Worm (Caenorhabditis elegans): ENCODE measurements around the gene gly-7.

gly-7 gene

ce11 chrV:1803043-1803442 is 18.1 kb downstream of the gly-7 start, which contains the start of gene srt-41:
Gene srt-41 (minus strand): TSS chrV:1803143.
- TF ChIP-seq tbx-11 (GFP tag; IDR thresholded peaks at IDR 0.05) = no peak
- no peak for TF ChIP-seq ceh-13 (GFP tag; optimal IDR thresholded peaks at IDR 0.05)
- TF ChIP-seq hmbx-1 (tag; optimal IDR thresholded peaks at IDR 0.05) = no peak
- no peak for TF ChIP-seq tbx-37 (GFP tag; conservative IDR thresholded peaks at IDR 0.05)
- no peak for TF ChIP-seq scrt-1 (GFP tag; IDR thresholded peaks at IDR 0.05)
- TF ChIP-seq tra-4 (tag; optimal IDR thresholded peaks at IDR 0.05) = no peak
- no peak for TF ChIP-seq B0310.2 (tag; optimal IDR thresholded peaks at IDR 0.05)
- TF ChIP-seq pes-1 (GFP tag; IDR thresholded peaks at IDR 0.05) = no peak
- TF ChIP-seq ama-1 (optimal IDR thresholded peaks at IDR 0.05) = no peak
- no peak for TF ChIP-seq hmg-4 (GFP tag; optimal IDR thresholded peaks at IDR 0.05)
- no peak for TF ChIP-seq aly-1 (tag; optimal IDR thresholded peaks at IDR 0.05)
- TF ChIP-seq F13C5.2 (tag; optimal IDR thresholded peaks at IDR 0.05) = no peak
- no peak for TF ChIP-seq sea-1 (GFP tag; conservative IDR thresholded peaks at IDR 0.05)
- no peak for TF ChIP-seq ets-7 (tag; optimal IDR thresholded peaks at IDR 0.05)
- no peak for TF ChIP-seq flt-1 (GFP tag; IDR thresholded peaks at IDR 0.05)
- no peak for TF ChIP-seq hnd-1 (tag; optimal IDR thresholded peaks at IDR 0.05)

- TF ChIP-seq flt-1 (GFP tag; IDR thresholded peaks at IDR 0.05) (no peak), B0310.2 (tag; optimal IDR thresholded peaks at IDR 0.05) (no peak), tbx-37 (GFP tag; conservative IDR thresholded peaks at IDR 0.05) (no peak), hmg-4 (GFP tag; optimal IDR thresholded peaks at IDR 0.05) (no peak), F13C5.2 (tag; optimal IDR thresholded peaks at IDR 0.05) (no peak), tbx-11 (GFP tag; IDR thresholded peaks at IDR 0.05) (no peak), hnd-1 (tag; optimal IDR thresholded peaks at IDR 0.05) (no peak), ets-7 (tag; optimal IDR thresholded peaks at IDR 0.05) (no peak), scrt-1 (GFP tag; IDR thresholded peaks at IDR 0.05) (no peak), pes-1 (GFP tag; IDR thresholded peaks at IDR 0.05) (no peak), aly-1 (tag; optimal IDR thresholded peaks at IDR 0.05) (no peak), hmbx-1 (tag; optimal IDR thresholded peaks at IDR 0.05) (no peak), ceh-36 (tag; optimal IDR thresholded peaks at IDR 0.05) (no peak), sea-1 (GFP tag; conservative IDR thresholded peaks at IDR 0.05) (no peak), ceh-13 (GFP tag; optimal IDR thresholded peaks at IDR 0.05) (no peak), tra-4 (tag; optimal IDR thresholded peaks at IDR 0.05) (no peak), ama-1 (optimal IDR thresholded peaks at IDR 0.05) (no peak)
Measured at ce11 chrV:1797900-1798299, 23.2 kb downstream of the gly-7 start, which contains the start of gene F36H9.10. Gene F36H9.10 (plus strand): TSS chrV:1798200.

ce11 chrV:1794218-1794617 is 26.9 kb downstream of the gly-7 start, which contains the start of gene F36H9.1:
Gene F36H9.1 (plus strand): TSS chrV:1794518.
- TF ChIP-seq hmbx-1 (tag; optimal IDR thresholded peaks at IDR 0.05) = no peak
- TF ChIP-seq ceh-13 (GFP tag; optimal IDR thresholded peaks at IDR 0.05) = no peak
- no peak for TF ChIP-seq sea-1 (GFP tag; conservative IDR thresholded peaks at IDR 0.05)
- no peak for TF ChIP-seq pes-1 (GFP tag; IDR thresholded peaks at IDR 0.05)
- no peak for TF ChIP-seq flt-1 (GFP tag; IDR thresholded peaks at IDR 0.05)

- TF ChIP-seq hmg-4 (GFP tag; optimal IDR thresholded peaks at IDR 0.05) (no peak), pes-1 (GFP tag; IDR thresholded peaks at IDR 0.05) (no peak), hmbx-1 (tag; optimal IDR thresholded peaks at IDR 0.05) (no peak)
Measured at ce11 chrV:1789495-1789894, 31.6 kb downstream of the gly-7 start.

- TF ChIP-seq B0310.2 (tag; optimal IDR thresholded peaks at IDR 0.05) (no peak), F13C5.2 (tag; optimal IDR thresholded peaks at IDR 0.05) (no peak), ets-7 (tag; optimal IDR thresholded peaks at IDR 0.05) (no peak), sea-1 (GFP tag; conservative IDR thresholded peaks at IDR 0.05) (no peak), pes-1 (GFP tag; IDR thresholded peaks at IDR 0.05) (no peak), ceh-36 (tag; optimal IDR thresholded peaks at IDR 0.05) (no peak)
Measured at ce11 chrV:1788157-1788556, 33.0 kb downstream of the gly-7 start, which contains the start of gene F36H9.2. Gene F36H9.2 (plus strand): TSS chrV:1788457.

- TF ChIP-seq tbx-37 (GFP tag; conservative IDR thresholded peaks at IDR 0.05) (no peak), tbx-11 (GFP tag; IDR thresholded peaks at IDR 0.05) (no peak), hnd-1 (tag; optimal IDR thresholded peaks at IDR 0.05) (no peak), tra-4 (tag; optimal IDR thresholded peaks at IDR 0.05) (no peak), flt-1 (GFP tag; IDR thresholded peaks at IDR 0.05) (no peak), pes-1 (GFP tag; IDR thresholded peaks at IDR 0.05) (no peak), ceh-13 (GFP tag; optimal IDR thresholded peaks at IDR 0.05) (no peak)
Measured at ce11 chrV:1781922-1782321, 39.2 kb downstream of the gly-7 start, which contains the start of gene F36H9.5. Gene F36H9.5 (minus strand): TSS chrV:1782022.

- TF ChIP-seq F13C5.2 (tag; optimal IDR thresholded peaks at IDR 0.05) (no peak), B0310.2 (tag; optimal IDR thresholded peaks at IDR 0.05) (no peak)
Measured at ce11 chrV:1779994-1780393, 41.1 kb downstream of the gly-7 start.

- no peak for TF ChIP-seq hnd-1 (tag; optimal IDR thresholded peaks at IDR 0.05)
- no peak for TF ChIP-seq sea-1 (GFP tag; conservative IDR thresholded peaks at IDR 0.05)
- TF ChIP-seq tbx-11 (GFP tag; IDR thresholded peaks at IDR 0.05) = no peak
- TF ChIP-seq flt-1 (GFP tag; IDR thresholded peaks at IDR 0.05) = no peak
- TF ChIP-seq F13C5.2 (tag; optimal IDR thresholded peaks at IDR 0.05) = no peak
- TF ChIP-seq B0310.2 (tag; optimal IDR thresholded peaks at IDR 0.05) = no peak
- TF ChIP-seq ama-1 (optimal IDR thresholded peaks at IDR 0.05) = no peak
- TF ChIP-seq tbx-37 (GFP tag; conservative IDR thresholded peaks at IDR 0.05) = no peak
- TF ChIP-seq aly-1 (tag; optimal IDR thresholded peaks at IDR 0.05) = no peak
- no peak for TF ChIP-seq pes-1 (GFP tag; IDR thresholded peaks at IDR 0.05)
Measured at ce11 chrV:1779136-1779535, 42.0 kb downstream of the gly-7 start, which contains the start of gene F36H9.4. Gene F36H9.4 (minus strand): TSS chrV:1779236.
